Fruit fly (Drosophila melanogaster): ENCODE measurements around the gene FER.

DNA sequence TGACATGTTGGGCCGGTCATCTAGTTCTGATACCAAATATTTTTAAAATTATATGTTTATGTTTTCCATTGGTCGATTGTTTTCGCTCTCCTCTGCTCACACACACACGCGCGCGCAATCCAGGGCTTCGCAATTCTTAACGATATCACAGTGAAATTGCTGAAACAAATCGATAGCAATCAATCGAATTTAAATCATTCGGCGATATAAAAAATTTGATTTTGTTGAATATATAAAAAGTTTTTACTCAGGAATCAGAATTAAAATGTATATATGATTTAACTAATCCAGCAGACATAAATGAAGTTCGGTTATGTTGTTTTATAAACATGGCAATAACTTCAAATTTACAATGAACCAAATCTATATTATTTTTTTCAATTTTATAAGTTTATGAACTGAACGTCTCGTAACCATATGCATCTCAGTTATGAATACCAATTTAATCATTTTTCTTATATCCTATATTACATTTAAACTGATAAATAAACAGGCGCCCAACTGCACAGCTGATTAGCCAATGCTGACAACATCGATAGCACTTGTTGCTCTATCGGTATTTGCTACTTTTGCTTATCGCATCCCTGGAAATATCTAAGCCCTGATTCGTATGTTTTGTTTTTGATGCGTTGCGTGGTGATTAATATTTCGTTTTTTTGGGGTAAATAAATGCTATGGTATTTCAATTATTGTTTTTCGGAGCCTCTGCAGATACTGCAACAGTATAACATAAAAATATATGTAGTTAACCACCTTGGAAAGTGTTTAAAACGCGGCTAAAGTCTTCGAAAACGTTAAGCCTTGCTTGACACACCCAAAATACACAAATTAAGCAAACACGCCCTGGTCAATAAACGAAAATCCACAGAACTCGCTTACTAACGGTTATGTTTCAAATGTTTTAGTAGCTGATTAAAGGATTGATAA is 59.5 kb downstream of the FER start, which contains the start of the genes Aduk and pasi2:
- TF ChIP-seq CTCF (optimal IDR thresholded peaks at IDR 0.05) (no peak), CG8478 (optimal IDR thresholded peaks at IDR 0.05) (no peak)
